Worm (Caenorhabditis elegans) whole organism, early embryonic: ENCODE results near the gene K08D8.6.

Experiments
- B0310.2 ChIP-seq: sonication (generic microtip); optimal IDR thresholded peaks from 2 replicates; lab custom pipeline; 2016; ENCODE audit warnings: mild to moderate bottlenecking, missing genetic modification characterization, missing compliant biosample characterization
- F13C5.2 ChIP-seq: sonication (generic microtip); optimal IDR thresholded peaks from 2 replicates; lab custom pipeline; 2017; ENCODE audit warnings: mild to moderate bottlenecking, missing genetic modification characterization, inconsistent platforms, missing compliant biosample characterization
- aly-1 ChIP-seq: sonication (generic microtip); optimal IDR thresholded peaks from 2 replicates; lab custom pipeline; 2016; ENCODE audit warnings: missing genetic modification characterization, missing compliant biosample characterization
- ama-1 ChIP-seq: fragments of 150-350 bp; optimal IDR thresholded peaks from 2 replicates; lab custom pipeline; 2014
- ceh-13 ChIP-seq: fragments of 200-800 bp; sonication (Bioruptor generic); optimal IDR thresholded peaks from 2 replicates; lab custom pipeline; 2018; ENCODE audit warnings: mild to moderate bottlenecking, missing genetic modification characterization, missing compliant biosample characterization
- ceh-36 ChIP-seq: sonication (generic microtip); optimal IDR thresholded peaks from 2 replicates; lab custom pipeline; 2016; ENCODE audit warnings: missing genetic modification characterization, inconsistent platforms, missing compliant biosample characterization
- ets-7 ChIP-seq: sonication (generic microtip); optimal IDR thresholded peaks from 2 replicates; lab custom pipeline; 2016; ENCODE audit warnings: missing genotype, missing genetic modification characterization, missing compliant biosample characterization
- flt-1 ChIP-seq: fragments of 200-800 bp; sonication (Bioruptor generic); IDR thresholded peaks from 2 replicates; pipeline ENCODE4 v1.3.6; 2022; ENCODE audit warnings: missing genetic modification characterization, missing compliant biosample characterization
- hmbx-1 ChIP-seq: sonication (generic microtip); optimal IDR thresholded peaks from 2 replicates; lab custom pipeline; 2016; ENCODE audit warnings: mild to moderate bottlenecking, missing genetic modification characterization, missing compliant biosample characterization
- hmg-4 ChIP-seq: fragments of 200-800 bp; sonication (Bioruptor generic); optimal IDR thresholded peaks from 2 replicates; lab custom pipeline; 2018; ENCODE audit warnings: mild to moderate bottlenecking, missing genetic modification characterization, missing compliant biosample characterization
- hnd-1 ChIP-seq: sonication (generic microtip); optimal IDR thresholded peaks from 2 replicates; lab custom pipeline; 2016; ENCODE audit warnings: missing genetic modification characterization, missing compliant biosample characterization
- pes-1 ChIP-seq: fragments of 200-800 bp; sonication (Bioruptor generic); IDR thresholded peaks from 2 replicates; pipeline ENCODE4 v1.3.6; 2022; ENCODE audit warnings: missing genetic modification reagents, missing genetic modification characterization, missing compliant biosample characterization
- scrt-1 ChIP-seq: fragments of 200-800 bp; sonication (Bioruptor generic); IDR thresholded peaks from 2 replicates; pipeline ENCODE4 v1.3.6; 2022; ENCODE audit warnings: missing genetic modification characterization, missing compliant biosample characterization
- sea-1 ChIP-seq: fragments of 200-800 bp; sonication (Bioruptor generic); conservative IDR thresholded peaks from 2 replicates; pipeline ENCODE4 v1.3.6; 2022; ENCODE audit warnings: missing genetic modification characterization, missing compliant biosample characterization
- tbx-11 ChIP-seq: fragments of 200-800 bp; sonication (Bioruptor generic); IDR thresholded peaks from 2 replicates; pipeline ENCODE4 v1.3.6; 2022; ENCODE audit warnings: missing genetic modification characterization, missing compliant biosample characterization
- tbx-37 ChIP-seq: fragments of 200-800 bp; sonication (Bioruptor generic); conservative IDR thresholded peaks from 2 replicates; pipeline ENCODE4 v1.3.6; 2022; ENCODE audit warnings: missing genetic modification reagents, missing genetic modification characterization, missing compliant biosample characterization
- tra-4 ChIP-seq: sonication (generic microtip); optimal IDR thresholded peaks from 2 replicates; lab custom pipeline; 2017; ENCODE audit warnings: missing genetic modification characterization, missing compliant biosample characterization

The K08D8.6 gene

DNA sequence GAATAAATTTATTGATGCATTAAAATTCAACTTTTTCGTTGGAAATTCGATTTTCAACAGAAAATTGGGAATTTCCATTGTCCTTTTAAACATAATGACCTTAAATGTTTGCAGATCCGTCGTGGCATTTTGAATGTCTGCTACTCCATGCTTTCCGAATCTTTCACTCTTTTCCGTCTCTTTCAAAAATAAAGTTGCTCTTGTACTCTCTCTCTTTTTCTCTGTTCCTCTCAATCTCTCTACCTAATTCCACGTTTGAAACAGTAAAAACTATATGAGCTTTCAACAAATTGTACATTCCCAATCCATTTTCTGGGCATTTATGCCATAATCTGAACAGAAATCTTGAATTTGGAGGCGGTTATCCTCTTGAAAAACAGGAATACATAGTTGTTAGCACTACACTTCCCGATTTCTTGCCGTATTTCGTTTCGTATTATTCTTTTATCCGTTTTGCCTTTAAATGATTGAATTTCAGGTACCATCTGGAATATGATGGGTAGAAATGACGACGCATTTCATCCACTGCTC is 41.2 kb downstream of the K08D8.6 start, which contains the start of gene srf-3:
srf-3 (plus strand) TSS at position 481 of the 531 bp plus-strand sequence.
- TF ChIP-seq ceh-13: no peak
- TF ChIP-seq F13C5.2 (tag; lab: Kevin White, UChicago): no peak
- no peak for TF ChIP-seq flt-1
- TF ChIP-seq hmbx-1 (tag; lab: Kevin White, UChicago): no peak
- TF ChIP-seq ets-7 (tag; lab: Kevin White, UChicago): no peak
- TF ChIP-seq scrt-1: no peak
- TF ChIP-seq tra-4 (tag; lab: Kevin White, UChicago): no peak
- TF ChIP-seq ama-1 (lab: Kevin White, UChicago): no peak
- no peak for TF ChIP-seq ceh-36 (tag; lab: Kevin White, UChicago)
- no peak for TF ChIP-seq tbx-11 (GFP tag; lab: Robert Waterston, UW)
- no peak for TF ChIP-seq pes-1 (GFP tag; lab: Robert Waterston, UW)
- no peak for TF ChIP-seq hmg-4 (GFP tag; lab: Kevin White, UChicago)

DNA sequence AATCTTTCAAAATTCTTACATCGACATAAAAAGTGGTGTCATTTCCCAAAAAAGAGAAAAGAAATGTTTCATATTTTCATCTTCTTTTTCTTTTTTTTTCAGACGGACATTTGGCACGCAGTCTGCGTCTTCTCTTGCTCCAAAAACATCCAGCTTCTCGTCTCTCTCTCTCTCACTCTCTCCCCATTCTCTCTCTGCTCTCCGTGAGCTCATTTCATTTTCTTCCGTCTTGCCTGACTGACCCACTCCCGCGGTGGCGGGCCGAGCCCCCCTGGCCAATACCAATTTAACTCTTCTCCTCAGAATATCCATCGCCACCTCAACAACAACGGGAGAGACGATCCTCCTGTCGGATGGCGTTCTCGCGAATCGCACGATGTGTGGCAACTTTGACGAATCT is 44.7 kb downstream of the K08D8.6 start, which contains the start of gene txt-19:
txt-19 (plus strand) TSS at position 304 of the 400 bp plus-strand sequence.
- TF ChIP-seq ceh-36 (tag; lab: Kevin White, UChicago) (no peak), scrt-1 (no peak), ceh-13 (no peak), pes-1 (GFP tag; lab: Robert Waterston, UW) (no peak), F13C5.2 (tag; lab: Kevin White, UChicago) (no peak), sea-1 (no peak), hnd-1 (tag; lab: Kevin White, UChicago) (no peak), aly-1 (tag; lab: Kevin White, UChicago) (no peak), B0310.2 (no peak), flt-1 (no peak), tbx-11 (GFP tag; lab: Robert Waterston, UW) (no peak), tra-4 (tag; lab: Kevin White, UChicago) (no peak), hmg-4 (GFP tag; lab: Kevin White, UChicago) (no peak), hmbx-1 (tag; lab: Kevin White, UChicago) (no peak), tbx-37 (no peak), ets-7 (tag; lab: Kevin White, UChicago) (no peak), ama-1 (lab: Kevin White, UChicago) (no peak)

DNA sequence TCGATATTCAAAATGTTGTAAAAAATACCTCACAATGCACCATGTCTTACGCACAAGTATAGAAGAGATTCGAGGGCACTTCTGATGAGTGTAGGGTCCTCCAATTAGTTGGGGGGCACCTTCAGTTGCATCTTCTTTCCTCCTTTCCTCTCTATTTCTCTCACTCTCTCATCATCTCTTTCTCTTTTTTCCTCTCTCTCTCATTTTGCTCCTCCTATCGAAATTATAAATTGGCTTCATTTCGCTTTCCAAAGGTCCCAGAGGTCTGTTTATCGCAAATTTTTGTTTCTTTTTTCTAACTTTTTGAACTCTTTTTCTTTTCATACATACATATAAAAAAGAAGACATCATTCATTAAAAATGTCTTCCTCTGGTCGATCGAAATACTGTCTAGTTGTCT is 47.4 kb downstream of the K08D8.6 start:
- TF ChIP-seq scrt-1 (no peak), B0310.2 (no peak), hnd-1 (tag; lab: Kevin White, UChicago) (no peak), tbx-11 (GFP tag; lab: Robert Waterston, UW) (no peak), pes-1 (GFP tag; lab: Robert Waterston, UW) (no peak), ceh-36 (tag; lab: Kevin White, UChicago) (no peak), tbx-37 (no peak), flt-1 (no peak), hmg-4 (GFP tag; lab: Kevin White, UChicago) (no peak), aly-1 (tag; lab: Kevin White, UChicago) (no peak), tra-4 (tag; lab: Kevin White, UChicago) (no peak), ceh-13 (no peak)

DNA sequence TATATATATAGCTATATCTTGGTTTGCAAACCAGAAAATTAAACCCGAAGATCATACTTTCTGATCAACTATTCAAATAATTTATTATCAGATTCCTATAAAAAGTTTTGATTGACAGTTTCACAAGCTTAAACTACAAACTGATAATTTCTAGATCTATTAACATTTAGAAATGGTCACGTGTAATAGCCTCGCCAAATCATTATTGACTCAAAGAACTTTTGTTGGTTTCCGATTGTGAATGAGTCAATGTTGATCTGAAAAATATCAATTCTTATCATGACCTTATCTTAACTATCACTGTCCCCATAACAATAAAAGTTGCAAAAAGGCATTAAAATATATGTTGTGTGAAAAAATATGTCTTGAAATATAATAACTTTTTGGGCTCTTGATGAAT is 48.2 kb downstream of the K08D8.6 start:
- TF ChIP-seq ceh-13 (no peak), B0310.2 (no peak), ceh-36 (tag; lab: Kevin White, UChicago) (no peak), F13C5.2 (tag; lab: Kevin White, UChicago) (no peak), flt-1 (no peak), tra-4 (tag; lab: Kevin White, UChicago) (no peak), hnd-1 (tag; lab: Kevin White, UChicago) (no peak)

DNA sequence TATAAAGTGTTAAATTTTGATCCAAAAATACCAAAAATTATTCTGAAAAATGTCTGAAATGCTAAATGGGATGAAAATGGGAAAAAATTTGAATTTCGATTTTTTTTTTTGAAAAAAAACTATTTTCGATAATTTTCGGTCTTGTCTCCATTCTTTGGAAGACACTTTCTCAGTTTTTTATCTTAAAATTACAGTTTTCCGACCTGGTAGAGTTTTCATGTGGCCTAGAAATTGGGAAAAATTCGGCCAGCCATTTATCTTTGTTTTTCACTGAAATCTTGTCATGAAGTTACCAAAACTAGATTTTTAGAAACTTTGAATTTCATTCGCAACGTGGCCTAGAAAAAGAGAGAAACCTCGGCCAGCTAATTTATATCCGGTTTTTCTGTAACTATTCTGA is 49.4 kb downstream of the K08D8.6 start:
- TF ChIP-seq hmbx-1 (tag; lab: Kevin White, UChicago) (no peak), flt-1 (no peak), hmg-4 (GFP tag; lab: Kevin White, UChicago) (no peak), tbx-37 (no peak), pes-1 (GFP tag; lab: Robert Waterston, UW) (no peak), ama-1 (lab: Kevin White, UChicago) (no peak), ceh-13 (no peak), hnd-1 (tag; lab: Kevin White, UChicago) (no peak)

DNA sequence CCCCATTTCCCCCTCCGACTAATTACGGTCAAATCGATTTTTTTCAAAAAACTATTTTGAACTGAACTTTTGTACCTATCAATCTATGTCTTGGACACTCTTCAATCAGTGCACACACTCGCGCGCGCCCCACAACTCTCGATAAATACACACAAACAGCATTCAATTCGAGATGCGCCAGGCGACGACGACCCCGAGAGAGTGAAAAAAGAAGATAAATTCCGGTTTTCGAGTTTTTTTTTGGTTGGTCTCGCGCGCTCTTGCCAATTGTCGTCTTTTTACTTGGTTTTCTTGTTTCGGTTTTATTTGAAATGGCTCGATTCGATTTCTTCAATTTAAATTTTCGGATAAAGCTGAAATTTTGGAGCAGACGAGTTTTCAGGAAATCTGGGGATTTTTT is 50.0 kb downstream of the K08D8.6 start:
- TF ChIP-seq ama-1 (lab: Kevin White, UChicago) (no peak), scrt-1 (no peak), ceh-36 (tag; lab: Kevin White, UChicago) (no peak), ets-7 (tag; lab: Kevin White, UChicago) (no peak), aly-1 (tag; lab: Kevin White, UChicago) (no peak)
